Fruit fly (Drosophila melanogaster) whole organism, embryonic: ENCODE results near the gene Gale.

Experiments
- ATbp ChIP-seq: fragments of 200-800 bp; sonication (Bioruptor generic); optimal IDR thresholded peaks from 2 replicates; lab custom pipeline; 2017; ENCODE audit warnings: missing biosample characterization, mild to moderate bottlenecking, missing genetic modification characterization, missing genetic modification reagents
- B-H1 ChIP-seq: fragments of 200-800 bp; sonication (Bioruptor generic); IDR thresholded peaks from 3 replicates; pipeline ENCODE4 v1.3.6; 2022; ENCODE audit warnings: missing biosample characterization, missing genetic modification characterization
- Blimp-1 ChIP-seq: fragments of 200-800 bp; sonication (Bioruptor generic); optimal IDR thresholded peaks from 3 replicates; lab custom pipeline; 2018; ENCODE audit warnings: missing biosample characterization, missing genetic modification characterization, mild to moderate bottlenecking, moderate library complexity, missing genetic modification reagents
- C15 ChIP-seq: fragments of 200-800 bp; sonication (Bioruptor generic); IDR thresholded peaks from 3 replicates; pipeline ENCODE4 v1.3.6; 2022; ENCODE audit warnings: missing biosample characterization, missing genetic modification characterization
- CG10209 ChIP-seq: fragments of 200-800 bp; sonication (Bioruptor generic); optimal IDR thresholded peaks from 3 replicates; lab custom pipeline; 2017; ENCODE audit warnings: missing biosample characterization, mild to moderate bottlenecking, missing genetic modification characterization, missing genetic modification reagents
- CG10543 ChIP-seq: fragments of 200-800 bp; sonication (Bioruptor generic); optimal IDR thresholded peaks from 3 replicates; lab custom pipeline; 2017; ENCODE audit warnings: missing biosample characterization, mild to moderate bottlenecking, missing genetic modification characterization, moderate library complexity
- CG10654 ChIP-seq: fragments of 200-800 bp; sonication (Bioruptor generic); optimal IDR thresholded peaks from 2 replicates; lab custom pipeline; 2016; ENCODE audit warnings: missing biosample characterization, missing genetic modification characterization
- CG13894 ChIP-seq: fragments of 200-800 bp; sonication (Bioruptor generic); optimal IDR thresholded peaks from 3 replicates; lab custom pipeline; 2018; ENCODE audit warnings: missing biosample characterization, mild to moderate bottlenecking, missing genetic modification characterization, moderate library complexity
- CG15269 ChIP-seq: fragments of 200-800 bp; sonication (Bioruptor generic); optimal IDR thresholded peaks from 2 replicates; lab custom pipeline; 2018; ENCODE audit warnings: missing biosample characterization, mild to moderate bottlenecking, missing genetic modification characterization, moderate library complexity
- CG15514 ChIP-seq: fragments of 200-800 bp; sonication (Bioruptor generic); optimal IDR thresholded peaks from 3 replicates; lab custom pipeline; 2017; ENCODE audit warnings: missing biosample characterization, missing genetic modification characterization, mild to moderate bottlenecking, moderate library complexity, missing genetic modification reagents
- CG17328 ChIP-seq: fragments of 200-800 bp; sonication (Bioruptor generic); IDR thresholded peaks from 2 replicates; pipeline ENCODE4 v1.3.6; 2022; ENCODE audit warnings: missing biosample characterization, missing genetic modification characterization
- CG17359 ChIP-seq: fragments of 200-800 bp; sonication (Bioruptor generic); optimal IDR thresholded peaks from 3 replicates; lab custom pipeline; 2018; ENCODE audit warnings: missing biosample characterization, mild to moderate bottlenecking, missing genetic modification characterization, moderate library complexity
- CG2202 ChIP-seq: fragments of 200-800 bp; sonication (Bioruptor generic); optimal IDR thresholded peaks from 2 replicates; lab custom pipeline; 2018; ENCODE audit warnings: missing biosample characterization, mild to moderate bottlenecking, missing genetic modification characterization
- CG6791 ChIP-seq: fragments of 200-800 bp; sonication (Bioruptor generic); IDR thresholded peaks from 3 replicates; pipeline ENCODE4 v1.3.6; 2022; ENCODE audit warnings: missing biosample characterization, missing genetic modification characterization; ENCODE audit not compliant: partially characterized antibody
- CG8290 ChIP-seq, 3 experiments: fragments of 200-800 bp; sonication (Bioruptor generic); optimal IDR thresholded peaks; 2 replicates each; lab custom pipeline; 2016 to 2019; ENCODE audit warnings: missing biosample characterization in 3 of 3, missing genetic modification characterization in 3 of 3, mild to moderate bottlenecking in 2 of 3, moderate library complexity in 1 of 3
- Chrac-16 ChIP-seq: fragments of 200-800 bp; sonication (Bioruptor generic); optimal IDR thresholded peaks from 3 replicates; lab custom pipeline; 2016; ENCODE audit warnings: missing biosample characterization, missing genetic modification characterization
- D ChIP-seq, 2 experiments: fragments of 200-800 bp in 1 of 2; fragments of >200 bp in 1 of 2; sonication (Bioruptor generic) in 1 of 2; optimal IDR thresholded peaks; 2 replicates in 1 of 2; 3 replicates in 1 of 2; lab custom pipeline; 2017; ENCODE audit warnings: mild to moderate bottlenecking in 1 of 2, missing biosample characterization in 1 of 2, missing genetic modification characterization in 1 of 2, missing genetic modification reagents in 1 of 2
- D19B ChIP-seq: fragments of 200-800 bp; sonication (Bioruptor generic); optimal IDR thresholded peaks from 2 replicates; lab custom pipeline; 2017; ENCODE audit warnings: missing biosample characterization, mild to moderate bottlenecking, missing genetic modification characterization
- Dbx ChIP-seq: fragments of 200-800 bp; sonication (Bioruptor generic); IDR thresholded peaks from 3 replicates; pipeline ENCODE4 v1.3.6; 2022; ENCODE audit warnings: missing biosample characterization, missing genetic modification characterization
- Dip2 ChIP-seq: fragments of 200-800 bp; sonication (Bioruptor generic); IDR thresholded peaks from 2 replicates; pipeline ENCODE4 v1.3.6; 2022; ENCODE audit warnings: missing biosample characterization, missing genetic modification characterization
- Eip74EF ChIP-seq, 2 experiments: fragments of 200-800 bp in 1 of 2; fragments of >200 bp in 1 of 2; sonication (Bioruptor generic) in 1 of 2; optimal IDR thresholded peaks; 2 replicates each; lab custom pipeline; 2017 to 2019; ENCODE audit warnings: missing biosample characterization in 2 of 2, missing genetic modification characterization in 2 of 2, mild to moderate bottlenecking in 1 of 2, moderate library complexity in 1 of 2
- Hand ChIP-seq: fragments of 200-800 bp; sonication (Bioruptor generic); optimal IDR thresholded peaks from 2 replicates; lab custom pipeline; 2017; ENCODE audit warnings: mild to moderate bottlenecking, missing biosample characterization, missing genetic modification reagents, missing genetic modification characterization
- Hr39 ChIP-seq: fragments of >200 bp; optimal IDR thresholded peaks from 2 replicates; lab custom pipeline; 2017
- MESR4 ChIP-seq: fragments of 200-800 bp; sonication (Bioruptor generic); optimal IDR thresholded peaks from 2 replicates; lab custom pipeline; 2018; ENCODE audit warnings: missing biosample characterization, mild to moderate bottlenecking, missing genetic modification characterization, moderate library complexity
- NC2β ChIP-seq: fragments of 200-800 bp; sonication (Bioruptor generic); optimal IDR thresholded peaks from 2 replicates; lab custom pipeline; 2016; ENCODE audit warnings: missing biosample characterization, missing genetic modification characterization
- Optix ChIP-seq: fragments of 200-800 bp; sonication (Bioruptor generic); IDR thresholded peaks from 3 replicates; pipeline ENCODE4 v1.3.6; 2022; ENCODE audit warnings: missing biosample characterization, missing genetic modification characterization
- PHDP ChIP-seq: fragments of 200-800 bp; sonication (Bioruptor generic); optimal IDR thresholded peaks from 3 replicates; lab custom pipeline; 2018; ENCODE audit warnings: missing biosample characterization, mild to moderate bottlenecking, missing genetic modification characterization, moderate library complexity
- Rx ChIP-seq: fragments of 200-800 bp; sonication (Bioruptor generic); IDR thresholded peaks from 2 replicates; pipeline ENCODE4 v1.3.6; 2022; ENCODE audit warnings: missing biosample characterization, missing genetic modification characterization
- Sox100B ChIP-seq: fragments of 200-800 bp; sonication (Bioruptor generic); optimal IDR thresholded peaks from 3 replicates; lab custom pipeline; 2018; ENCODE audit warnings: missing biosample characterization, mild to moderate bottlenecking, missing genetic modification characterization
- Sox102F ChIP-seq: fragments of 200-800 bp; sonication (Bioruptor generic); optimal IDR thresholded peaks from 2 replicates; lab custom pipeline; 2018; ENCODE audit warnings: missing biosample characterization, mild to moderate bottlenecking, missing genetic modification characterization, moderate library complexity
- Vsx1 ChIP-seq: fragments of 200-800 bp; sonication (Bioruptor generic); optimal IDR thresholded peaks from 2 replicates; lab custom pipeline; 2017; ENCODE audit warnings: missing biosample characterization, mild to moderate bottlenecking, missing genetic modification characterization, missing genetic modification reagents
- bab2 ChIP-seq: fragments of 200-800 bp; sonication (Bioruptor generic); optimal IDR thresholded peaks from 2 replicates; lab custom pipeline; 2016; ENCODE audit warnings: missing biosample characterization, missing genetic modification characterization
- crol ChIP-seq: fragments of 200-800 bp; sonication (Bioruptor generic); IDR thresholded peaks from 2 replicates; pipeline ENCODE4 v1.3.6; 2022; ENCODE audit warnings: missing biosample characterization, missing genetic modification characterization
- eve ChIP-seq, 2 experiments: fragments of >200 bp; optimal IDR thresholded peaks; 2 replicates each; lab custom pipeline; 2017; ENCODE audit warnings: missing biosample characterization in 2 of 2, missing genetic modification characterization in 2 of 2
- ftz-f1 ChIP-seq: fragments of 200-800 bp; sonication (Bioruptor generic); optimal IDR thresholded peaks from 2 replicates; lab custom pipeline; 2016; ENCODE audit warnings: missing biosample characterization, missing genetic modification characterization
- grau ChIP-seq: fragments of 200-800 bp; optimal IDR thresholded peaks from 3 replicates; lab custom pipeline; 2019; ENCODE audit warnings: missing biosample characterization, mild to moderate bottlenecking, missing genetic modification characterization, moderate library complexity
- grn ChIP-seq: fragments of 200-800 bp; sonication (Bioruptor generic); optimal IDR thresholded peaks from 3 replicates; lab custom pipeline; 2017; ENCODE audit warnings: missing biosample characterization, missing genetic modification characterization
- gsb ChIP-seq: fragments of 200-800 bp; sonication (Bioruptor generic); IDR thresholded peaks from 2 replicates; pipeline ENCODE4 v1.3.6; 2022; ENCODE audit warnings: missing biosample characterization, missing genetic modification characterization
- her ChIP-seq: fragments of 200-800 bp; sonication (Bioruptor generic); optimal IDR thresholded peaks from 2 replicates; lab custom pipeline; 2016; ENCODE audit warnings: missing biosample characterization, missing genetic modification characterization
- kay ChIP-seq: fragments of 200-800 bp; sonication (Bioruptor generic); optimal IDR thresholded peaks from 2 replicates; lab custom pipeline; 2016; ENCODE audit warnings: missing biosample characterization, missing genetic modification characterization
- lola ChIP-seq, 3 experiments: fragments of >200 bp in 2 of 3; fragments of 200-800 bp in 1 of 3; sonication (Bioruptor generic) in 1 of 3; optimal IDR thresholded peaks; 2 replicates each; lab custom pipeline; 2017 to 2019; ENCODE audit warnings: missing biosample characterization in 3 of 3, missing genetic modification characterization in 3 of 3, mild to moderate bottlenecking in 1 of 3, moderate library complexity in 1 of 3
- mld ChIP-seq: fragments of 200-800 bp; sonication (Bioruptor generic); IDR thresholded peaks from 3 replicates; pipeline ENCODE4 v1.3.6; 2022; ENCODE audit warnings: missing biosample characterization, missing genetic modification characterization; ENCODE audit not compliant: partially characterized antibody
- oc ChIP-seq: fragments of 200-800 bp; sonication (Bioruptor generic); optimal IDR thresholded peaks from 2 replicates; lab custom pipeline; 2018; ENCODE audit warnings: missing biosample characterization, mild to moderate bottlenecking, missing genetic modification characterization, moderate library complexity
- pnt ChIP-seq: fragments of 200-800 bp; sonication (Bioruptor generic); optimal IDR thresholded peaks from 3 replicates; lab custom pipeline; 2016; ENCODE audit warnings: missing biosample characterization, missing genetic modification characterization
- pros ChIP-seq: fragments of 200-800 bp; sonication (Bioruptor generic); optimal IDR thresholded peaks from 3 replicates; lab custom pipeline; 2019; ENCODE audit warnings: missing biosample characterization, mild to moderate bottlenecking, missing genetic modification characterization, moderate library complexity
- sens ChIP-seq: fragments of 200-800 bp; sonication (Bioruptor generic); peaks from one replicate; lab custom pipeline; 2016; ENCODE audit warnings: missing biosample characterization, missing genetic modification characterization
- so ChIP-seq: fragments of 200-800 bp; sonication (Bioruptor generic); IDR thresholded peaks from 3 replicates; pipeline ENCODE4 v1.3.6; 2022; ENCODE audit warnings: missing biosample characterization, missing genetic modification characterization
- sqz ChIP-seq: fragments of 200-800 bp; sonication (Bioruptor generic); optimal IDR thresholded peaks from 3 replicates; lab custom pipeline; 2018; ENCODE audit warnings: missing biosample characterization, mild to moderate bottlenecking, missing genetic modification characterization
- usp ChIP-seq: fragments of >200 bp; optimal IDR thresholded peaks from 2 replicates; lab custom pipeline; 2017; ENCODE audit warnings: missing biosample characterization, missing genetic modification characterization

Gene Gale

DNA sequence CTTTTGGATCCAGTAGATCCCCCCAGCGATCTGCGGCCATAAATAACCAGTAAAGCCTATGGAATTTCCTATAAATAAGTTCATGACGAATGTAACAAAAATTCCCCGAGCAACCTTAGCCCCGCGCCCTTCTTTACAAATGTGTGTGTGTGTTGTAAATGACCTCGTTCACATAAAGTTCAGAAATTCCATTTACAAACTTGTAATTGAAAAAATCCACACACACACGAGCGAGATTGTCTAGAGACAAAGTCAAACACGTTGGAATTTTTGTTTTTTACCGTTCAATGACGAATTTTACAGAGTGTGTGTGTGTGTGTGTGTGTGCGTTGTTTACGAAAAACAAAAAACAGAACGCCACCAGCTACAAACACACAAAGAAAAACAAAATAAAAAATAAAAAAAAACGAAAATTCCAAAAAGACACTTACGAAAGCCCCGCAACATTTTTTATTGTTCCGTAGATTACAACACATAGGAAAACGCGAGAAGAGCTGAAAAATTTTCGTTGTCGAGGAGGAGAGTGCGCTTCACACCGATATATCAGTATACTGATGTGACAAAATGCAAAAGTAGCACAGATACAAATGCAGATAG lies 9.5 kb upstream of the Gale start (continued):
- TF ChIP-seq kay (peak; percentile 74), grn (peak; percentile 40), sqz (peak; percentile 90), CG15514 (GFP tag; lab: Kevin White, UChicago) (no peak), pnt (no peak), mld (GFP tag; lab: Robert Waterston, UW) (no peak), crol (GFP tag; lab: Robert Waterston, UW) (peak; percentile 76; the same call in 1 of the 2 replicates), CG2202 (no peak), sens (GFP tag; lab: Kevin White, UChicago) (peak; percentile 89), lola (GFP tag; optimal IDR thresholded peaks at IDR 0.05; lab: Kevin White, UChicago) (peak in 1 of 3 experiments; percentile 27), bab2 (GFP tag; lab: Kevin White, UChicago) (no peak), so (peak; percentile 36; the same call in 1 of the 3 replicates), pros (GFP tag; lab: Kevin White, UChicago) (no peak), CG13894 (tag; lab: Kevin White, UChicago) (peak; percentile 26), Hand (GFP tag; lab: Kevin White, UChicago) (no peak), Hr39 (lab: Kevin White, UChicago) (no peak), grau (tag; lab: Kevin White, UChicago) (no peak), Chrac-16 (GFP tag; lab: Kevin White, UChicago) (no peak), oc (tag; lab: Kevin White, UChicago) (no peak), NC2β (no peak), Sox102F (peak; percentile 33), ATbp (peak; percentile 10), C15 (no peak), CG8290 (GFP tag; optimal IDR thresholded peaks at IDR 0.05; lab: Kevin White, UChicago) (no peak), CG8290 (tag; optimal IDR thresholded peaks at IDR 0.05; lab: Kevin White, UChicago) (peak in 1 of 2 experiments; percentile 31), CG17359 (peak; percentile 32), Dbx (GFP tag; lab: Robert Waterston, UW) (no peak), B-H1 (GFP tag; lab: Robert Waterston, UW) (no peak), CG10543 (GFP tag; lab: Kevin White, UChicago) (peak; percentile 41), usp (GFP tag; lab: Kevin White, UChicago) (no peak), eve (GFP tag; optimal IDR thresholded peaks at IDR 0.05; lab: Kevin White, UChicago) (peak in 1 of 2 experiments; percentile 86), CG10654 (GFP tag; lab: Kevin White, UChicago) (no peak), ftz-f1 (GFP tag; lab: Kevin White, UChicago) (peak; percentile 88), Sox100B (GFP tag; lab: Kevin White, UChicago) (peak; percentile 4), CG6791 (GFP tag; lab: Robert Waterston, UW) (no peak), CG15269 (tag; lab: Kevin White, UChicago) (peak; percentile 67), CG17328 (no peak), D19B (no peak), MESR4 (GFP tag; lab: Kevin White, UChicago) (no peak), D (optimal IDR thresholded peaks at IDR 0.05; lab: Kevin White, UChicago) (no peak), D (GFP tag; optimal IDR thresholded peaks at IDR 0.05; lab: Kevin White, UChicago) (peak; percentile 33), Dip2 (GFP tag; lab: Robert Waterston, UW) (no peak), Vsx1 (GFP tag; lab: Kevin White, UChicago) (peak; percentile 19), CG10209 (GFP tag; lab: Kevin White, UChicago) (no peak), Eip74EF (GFP tag; optimal IDR thresholded peaks at IDR 0.05; lab: Kevin White, UChicago) (peak in 1 of 2 experiments; percentile 51), Optix (GFP tag; lab: Robert Waterston, UW) (no peak), Rx (GFP tag; lab: Robert Waterston, UW) (no peak), PHDP (tag; lab: Kevin White, UChicago) (no peak), her (GFP tag; lab: Kevin White, UChicago) (no peak), Blimp-1 (GFP tag; lab: Kevin White, UChicago) (peak; percentile 7), gsb (no peak)
